Fruit fly (Drosophila melanogaster) whole organism, embryonic: ENCODE measurements around the gene CG43407.

Experiments
- CG1024 ChIP-seq: fragments of 200-800 bp; sonication (Bioruptor generic); IDR thresholded peaks from 2 replicates; pipeline ENCODE4 v1.3.6; 2022; ENCODE audit warnings: missing biosample characterization, missing genetic modification characterization
- CG12219 ChIP-seq: fragments of 200-800 bp; sonication (Bioruptor generic); optimal IDR thresholded peaks from 3 replicates; lab custom pipeline; 2018; ENCODE audit warnings: missing biosample characterization, mild to moderate bottlenecking, missing genetic modification characterization
- CG12299 ChIP-seq: fragments of 200-800 bp; sonication (Bioruptor generic); optimal IDR thresholded peaks from 2 replicates; lab custom pipeline; 2018; ENCODE audit warnings: missing biosample characterization, mild to moderate bottlenecking, missing genetic modification characterization
- CG15073 ChIP-seq: fragments of 200-800 bp; sonication (Bioruptor generic); optimal IDR thresholded peaks from 2 replicates; lab custom pipeline; 2016; ENCODE audit warnings: missing biosample characterization, missing genetic modification characterization
- CG15479 ChIP-seq: fragments of 200-800 bp; sonication (Bioruptor generic); optimal IDR thresholded peaks from 3 replicates; lab custom pipeline; 2019; ENCODE audit warnings: missing biosample characterization, mild to moderate bottlenecking, missing genetic modification characterization, moderate library complexity
- CG15696 ChIP-seq: fragments of 200-800 bp; sonication (Bioruptor generic); optimal IDR thresholded peaks from 2 replicates; lab custom pipeline; 2019; ENCODE audit warnings: missing biosample characterization, mild to moderate bottlenecking, missing genetic modification characterization, moderate library complexity
- CG2199 ChIP-seq: fragments of 200-800 bp; sonication (Bioruptor generic); IDR thresholded peaks from 3 replicates; pipeline ENCODE4 v1.3.6; 2022; ENCODE audit warnings: missing biosample characterization, missing genetic modification characterization
- CG31441 ChIP-seq: fragments of 200-800 bp; sonication (Bioruptor generic); IDR thresholded peaks from 2 replicates; pipeline ENCODE4 v1.3.6; 2022; ENCODE audit warnings: missing biosample characterization, missing genetic modification characterization
- CG3163 ChIP-seq: fragments of 200-800 bp; sonication (Bioruptor generic); optimal IDR thresholded peaks from 3 replicates; lab custom pipeline; 2016; ENCODE audit warnings: missing biosample characterization, missing genetic modification characterization
- CG4424 ChIP-seq: fragments of 200-800 bp; sonication (Bioruptor generic); optimal IDR thresholded peaks from 3 replicates; lab custom pipeline; 2016; ENCODE audit warnings: missing biosample characterization, missing genetic modification characterization
- CG5953 ChIP-seq: fragments of 200-800 bp; sonication (Bioruptor generic); IDR thresholded peaks from 2 replicates; pipeline ENCODE4 v1.3.6; 2022; ENCODE audit warnings: missing biosample characterization, missing genetic modification characterization
- CG8359 ChIP-seq: fragments of 200-800 bp; sonication (Bioruptor generic); optimal IDR thresholded peaks from 2 replicates; lab custom pipeline; 2017; ENCODE audit warnings: missing biosample characterization, mild to moderate bottlenecking, missing genetic modification characterization, borderline replicate concordance
- CG8478 ChIP-seq: fragments of >200 bp; optimal IDR thresholded peaks from 2 replicates; lab custom pipeline; 2018
- CHES-1-like ChIP-seq: fragments of 200-800 bp; sonication (Bioruptor generic); optimal IDR thresholded peaks from 2 replicates; lab custom pipeline; 2016; ENCODE audit warnings: missing biosample characterization, missing genetic modification characterization
- CrebB ChIP-seq: fragments of 200-800 bp; sonication (Bioruptor generic); optimal IDR thresholded peaks from 3 replicates; lab custom pipeline; 2018; ENCODE audit warnings: missing biosample characterization, mild to moderate bottlenecking, missing genetic modification characterization
- Dbx ChIP-seq: fragments of 200-800 bp; sonication (Bioruptor generic); IDR thresholded peaks from 3 replicates; pipeline ENCODE4 v1.3.6; 2022; ENCODE audit warnings: missing biosample characterization, missing genetic modification characterization
- Fer1 ChIP-seq: fragments of 200-800 bp; sonication (Bioruptor generic); optimal IDR thresholded peaks from 2 replicates; lab custom pipeline; 2017; ENCODE audit warnings: missing biosample characterization, mild to moderate bottlenecking, missing genetic modification characterization
- Fer2 ChIP-seq: fragments of 200-800 bp; sonication (Bioruptor generic); optimal IDR thresholded peaks from 2 replicates; lab custom pipeline; 2018; ENCODE audit warnings: missing biosample characterization, mild to moderate bottlenecking, missing genetic modification characterization, moderate library complexity
- H2.0 ChIP-seq: fragments of 200-800 bp; sonication (Bioruptor generic); IDR thresholded peaks from 2 replicates; pipeline ENCODE4 v1.3.6; 2022; ENCODE audit warnings: missing biosample characterization, missing genetic modification characterization
- Hr51 ChIP-seq, 2 experiments: fragments of 200-800 bp; sonication (Bioruptor generic); optimal IDR thresholded peaks; 2 replicates in 1 of 2; 3 replicates in 1 of 2; lab custom pipeline; 2016 to 2018; ENCODE audit warnings: missing biosample characterization in 2 of 2, missing genetic modification characterization in 2 of 2, mild to moderate bottlenecking in 1 of 2, moderate library complexity in 1 of 2
- PHDP ChIP-seq: fragments of 200-800 bp; sonication (Bioruptor generic); optimal IDR thresholded peaks from 3 replicates; lab custom pipeline; 2018; ENCODE audit warnings: missing biosample characterization, mild to moderate bottlenecking, missing genetic modification characterization, moderate library complexity
- Sry-δ ChIP-seq: fragments of 200-800 bp; sonication (Bioruptor generic); optimal IDR thresholded peaks from 2 replicates; lab custom pipeline; 2016; ENCODE audit warnings: missing biosample characterization, missing genetic modification characterization
- ash1 ChIP-seq: fragments of 200-800 bp; sonication (Bioruptor generic); optimal IDR thresholded peaks from 2 replicates; lab custom pipeline; 2018; ENCODE audit warnings: missing biosample characterization, mild to moderate bottlenecking, missing genetic modification characterization
- ato ChIP-seq: fragments of 200-800 bp; sonication (Bioruptor generic); IDR thresholded peaks from 2 replicates; pipeline ENCODE4 v1.3.6; 2022; ENCODE audit warnings: missing biosample characterization, missing genetic modification characterization; ENCODE audit not compliant: partially characterized antibody
- cas ChIP-seq: fragments of 200-800 bp; sonication (Bioruptor generic); IDR thresholded peaks from 2 replicates; pipeline ENCODE4 v1.3.6; 2022; ENCODE audit warnings: missing biosample characterization, missing genetic modification characterization
- chif ChIP-seq, 2 experiments: fragments of 200-800 bp; sonication (Bioruptor generic); optimal IDR thresholded peaks; 3 replicates each; lab custom pipeline; 2016; ENCODE audit warnings: missing biosample characterization in 2 of 2, missing genetic modification characterization in 2 of 2
- croc ChIP-seq: fragments of 200-800 bp; sonication (Bioruptor generic); conservative IDR thresholded peaks from 3 replicates; pipeline ENCODE4 v1.3.6; 2022; ENCODE audit warnings: missing biosample characterization, missing genetic modification characterization
- crol ChIP-seq: fragments of 200-800 bp; sonication (Bioruptor generic); IDR thresholded peaks from 2 replicates; pipeline ENCODE4 v1.3.6; 2022; ENCODE audit warnings: missing biosample characterization, missing genetic modification characterization
- cwo ChIP-seq: fragments of 200-800 bp; sonication (Bioruptor generic); optimal IDR thresholded peaks from 3 replicates; lab custom pipeline; 2017; ENCODE audit warnings: missing biosample characterization, missing genetic modification characterization, mild to moderate bottlenecking, moderate library complexity, missing genetic modification reagents
- dmrt11E ChIP-seq: fragments of 200-800 bp; sonication (Bioruptor generic); optimal IDR thresholded peaks from 3 replicates; lab custom pipeline; 2018; ENCODE audit warnings: missing biosample characterization, mild to moderate bottlenecking, missing genetic modification characterization, moderate library complexity
- dpn ChIP-seq, 2 experiments: fragments of 200-800 bp; sonication (Bioruptor generic); optimal IDR thresholded peaks; 3 replicates each; lab custom pipeline; 2016; ENCODE audit warnings: missing biosample characterization in 2 of 2, missing genetic modification characterization in 2 of 2
- dysf ChIP-seq: fragments of 200-800 bp; sonication (Bioruptor generic); IDR thresholded peaks from 3 replicates; pipeline ENCODE4 v1.3.6; 2022; ENCODE audit warnings: missing biosample characterization, missing genetic modification characterization
- en ChIP-seq: fragments of 200-800 bp; sonication (Bioruptor generic); optimal IDR thresholded peaks from 2 replicates; lab custom pipeline; 2016; ENCODE audit warnings: missing biosample characterization, missing genetic modification characterization
- fd96Cb ChIP-seq: fragments of 200-800 bp; sonication (Bioruptor generic); optimal IDR thresholded peaks from 2 replicates; lab custom pipeline; 2018; ENCODE audit warnings: missing biosample characterization, mild to moderate bottlenecking, missing genetic modification characterization, moderate library complexity
- gfzf ChIP-seq: fragments of 200-800 bp; sonication (Bioruptor generic); optimal IDR thresholded peaks from 2 replicates; lab custom pipeline; 2016; ENCODE audit warnings: missing biosample characterization, mild to moderate bottlenecking, missing genetic modification characterization, moderate library complexity
- nerfin-1 ChIP-seq: fragments of 200-800 bp; sonication (Bioruptor generic); optimal IDR thresholded peaks from 3 replicates; lab custom pipeline; 2019; ENCODE audit warnings: missing biosample characterization, mild to moderate bottlenecking, missing genetic modification characterization, moderate library complexity
- pfk ChIP-seq: fragments of 200-800 bp; sonication (Bioruptor generic); optimal IDR thresholded peaks from 2 replicates; lab custom pipeline; 2018; ENCODE audit warnings: missing biosample characterization, mild to moderate bottlenecking, missing genetic modification characterization, moderate library complexity
- psq ChIP-seq: fragments of 200-800 bp; sonication (Bioruptor generic); optimal IDR thresholded peaks from 2 replicates; lab custom pipeline; 2017; ENCODE audit warnings: missing biosample characterization, missing genetic modification characterization
- repo ChIP-seq: fragments of 200-800 bp; sonication (Bioruptor generic); optimal IDR thresholded peaks from 2 replicates; lab custom pipeline; 2016; ENCODE audit warnings: missing biosample characterization, missing genetic modification characterization
- schlank ChIP-seq: fragments of 200-800 bp; sonication (Bioruptor generic); optimal IDR thresholded peaks from 2 replicates; lab custom pipeline; 2018; ENCODE audit warnings: missing biosample characterization, mild to moderate bottlenecking, missing genetic modification characterization
- sd ChIP-seq: fragments of 200-800 bp; sonication (Bioruptor generic); optimal IDR thresholded peaks from 3 replicates; lab custom pipeline; 2018; ENCODE audit warnings: missing biosample characterization, mild to moderate bottlenecking, missing genetic modification characterization, moderate library complexity
- sisA ChIP-seq: fragments of 200-800 bp; sonication (Bioruptor generic); IDR thresholded peaks from 2 replicates; pipeline ENCODE4 v1.3.6; 2022; ENCODE audit warnings: missing biosample characterization, missing genetic modification characterization
- slou ChIP-seq: fragments of 200-800 bp; sonication (Bioruptor generic); optimal IDR thresholded peaks from 3 replicates; lab custom pipeline; 2016; ENCODE audit warnings: missing biosample characterization, missing genetic modification characterization
- sug ChIP-seq: fragments of 200-800 bp; optimal IDR thresholded peaks from 2 replicates; lab custom pipeline; 2019; ENCODE audit warnings: missing biosample characterization, mild to moderate bottlenecking, missing genetic modification characterization, moderate library complexity
- tap ChIP-seq: fragments of 200-800 bp; optimal IDR thresholded peaks from 3 replicates; lab custom pipeline; 2019; ENCODE audit warnings: missing biosample characterization, mild to moderate bottlenecking, missing genetic modification characterization, moderate library complexity
- tin ChIP-seq: fragments of 200-800 bp; sonication (Bioruptor generic); optimal IDR thresholded peaks from 3 replicates; lab custom pipeline; 2016; ENCODE audit warnings: missing biosample characterization, missing genetic modification characterization
- tio ChIP-seq: fragments of 200-800 bp; sonication (Bioruptor generic); optimal IDR thresholded peaks from 2 replicates; lab custom pipeline; 2017; ENCODE audit warnings: missing biosample characterization, missing genetic modification characterization, inconsistent platforms
- tup ChIP-seq: fragments of 200-800 bp; sonication (Bioruptor generic); optimal IDR thresholded peaks from 2 replicates; lab custom pipeline; 2016; ENCODE audit warnings: missing biosample characterization, mild to moderate bottlenecking, missing genetic modification characterization, moderate library complexity
- unpg ChIP-seq: fragments of 200-800 bp; sonication (Bioruptor generic); optimal IDR thresholded peaks from 3 replicates; lab custom pipeline; 2018; ENCODE audit warnings: missing biosample characterization, mild to moderate bottlenecking, missing genetic modification characterization, moderate library complexity

CG43407 gene

DNA sequence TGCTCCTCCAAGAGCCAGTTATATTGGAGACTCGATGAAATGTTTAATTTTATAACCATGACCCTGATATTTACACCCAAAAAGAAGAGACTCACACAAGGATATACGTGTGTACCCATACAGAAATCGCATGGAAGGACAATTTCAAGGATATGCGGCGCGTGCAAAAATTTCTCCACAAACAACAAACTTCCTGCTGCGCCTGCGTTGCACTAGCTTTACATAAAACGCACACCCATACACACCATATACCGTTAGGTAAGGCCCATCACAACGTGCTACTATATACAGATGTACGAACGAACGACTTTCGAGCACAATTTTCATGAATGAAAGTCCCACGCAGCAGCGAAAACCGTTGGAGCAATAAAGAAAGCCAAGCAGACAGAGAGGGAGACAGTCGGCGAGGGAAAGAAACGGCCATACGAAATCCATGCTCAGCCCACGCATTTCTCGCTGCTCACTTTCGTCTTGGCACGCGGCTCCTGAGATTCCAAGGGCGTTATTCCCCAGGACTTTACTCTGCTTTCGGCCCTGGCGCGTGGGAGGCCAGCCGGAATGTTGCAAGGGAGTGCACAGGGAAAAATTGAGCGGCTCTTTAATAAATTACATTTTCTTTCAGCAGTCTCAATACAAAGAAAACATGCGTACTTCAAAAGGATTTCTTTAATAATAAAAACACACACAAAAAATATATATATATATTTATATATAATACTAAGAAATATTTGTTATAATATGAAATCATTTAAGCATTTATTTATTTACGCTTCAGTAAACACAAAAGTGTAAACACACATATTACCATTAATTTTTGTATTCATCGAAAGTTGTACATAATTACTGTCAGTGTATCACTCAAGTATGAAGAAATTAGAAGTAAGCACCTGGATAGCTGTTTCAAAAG is 34.4 kb upstream of the CG43407 start (continued):
- TF ChIP-seq gfzf (GFP tag; lab: Kevin White, UChicago) (no peak), CG15696 (tag; lab: Kevin White, UChicago) (no peak), CrebB (tag; lab: Kevin White, UChicago) (no peak), CG4424 (GFP tag; lab: Kevin White, UChicago) (no peak), CG1024 (no peak), CG12219 (no peak), sisA (no peak), CG3163 (GFP tag; lab: Kevin White, UChicago) (no peak), chif (GFP tag; optimal IDR thresholded peaks at IDR 0.05; lab: Kevin White, UChicago) (no peak), sd (tag; lab: Kevin White, UChicago) (no peak), croc (GFP tag; lab: Robert Waterston, UW) (no peak), Fer1 (GFP tag; lab: Kevin White, UChicago) (peak; percentile 54), Sry-δ (GFP tag; lab: Kevin White, UChicago) (no peak), dmrt11E (tag; lab: Kevin White, UChicago) (peak; percentile 19), CHES-1-like (GFP tag; lab: Kevin White, UChicago) (no peak), PHDP (tag; lab: Kevin White, UChicago) (peak; percentile 45), schlank (tag; lab: Kevin White, UChicago) (no peak), unpg (GFP tag; lab: Kevin White, UChicago) (peak; percentile 40), dysf (0 out of 3 replicates have a peak, but pooled peaks have one; percentile 5), pfk (GFP tag; lab: Kevin White, UChicago) (no peak), en (no peak), CG15479 (GFP tag; lab: Kevin White, UChicago) (no peak), nerfin-1 (tag; lab: Kevin White, UChicago) (no peak), CG2199 (GFP tag; lab: Robert Waterston, UW) (no peak), tio (GFP tag; lab: Kevin White, UChicago) (no peak), ash1 (GFP tag; lab: Kevin White, UChicago) (no peak), CG8478 (no peak), crol (no peak), CG12299 (tag; lab: Kevin White, UChicago) (peak; percentile 19), CG5953 (GFP tag; lab: Robert Waterston, UW) (no peak), slou (no peak), cwo (peak; percentile 26), CG31441 (GFP tag; lab: Robert Waterston, UW) (peak; percentile 65), tap (tag; lab: Kevin White, UChicago) (peak; percentile 25), Fer2 (tag; lab: Kevin White, UChicago) (no peak), tup (GFP tag; lab: Kevin White, UChicago) (no peak), CG15073 (GFP tag; lab: Kevin White, UChicago) (no peak), psq (GFP tag; lab: Kevin White, UChicago) (no peak), CG8359 (no peak), dpn (GFP tag; optimal IDR thresholded peaks at IDR 0.05; lab: Kevin White, UChicago) (peak in 1 of 2 experiments; percentile 11), sug (no peak), H2.0 (GFP tag; lab: Robert Waterston, UW) (no peak), cas (GFP tag; lab: Robert Waterston, UW) (no peak), Dbx (GFP tag; lab: Robert Waterston, UW) (0 out of 3 replicates have a peak, but pooled peaks have one; percentile 35), repo (no peak), Hr51 (GFP tag; optimal IDR thresholded peaks at IDR 0.05; lab: Kevin White, UChicago) (peak in 1 of 2 experiments; percentile 61), ato (GFP tag; lab: Robert Waterston, UW) (no peak), tin (no peak), fd96Cb (tag; lab: Kevin White, UChicago) (peak; percentile 44)
